Fruit fly (Drosophila melanogaster): ENCODE results near the gene CG7950.

Gene CG7950

DNA sequence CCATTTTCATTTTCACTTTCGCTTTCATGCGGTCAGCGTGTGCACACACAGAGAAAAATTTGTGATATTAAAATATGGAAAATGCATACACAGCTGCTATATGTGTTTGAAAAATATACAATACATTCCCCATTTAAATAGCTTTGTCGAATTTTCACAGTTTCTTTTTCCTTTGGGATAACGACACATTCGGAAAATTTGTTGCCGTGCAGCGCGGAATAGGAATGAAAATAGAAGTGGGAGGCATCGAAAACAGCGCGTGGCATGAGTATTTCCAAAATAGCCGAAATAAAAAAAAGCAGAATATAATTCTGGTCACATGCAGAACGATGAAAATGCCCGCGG, 36.0 kb downstream of the CG7950 start (continued):
- peak; percentile 86 for TF ChIP-seq Eip78C (GFP tag)
- no peak for TF ChIP-seq ss (GFP tag; optimal IDR thresholded peaks at IDR 0.05)
- TF ChIP-seq CG34406 (GFP tag; optimal IDR thresholded peaks at IDR 0.05): peak; percentile 23
- TF ChIP-seq CG4318 (GFP tag; optimal IDR thresholded peaks at IDR 0.05): peak; percentile 62
- TF ChIP-seq net (GFP tag; optimal IDR thresholded peaks at IDR 0.05): peak; percentile 53
- TF ChIP-seq fd85E (GFP tag; optimal IDR thresholded peaks at IDR 0.05): no peak
- peak; percentile 79 for TF ChIP-seq CG8119 (GFP tag; IDR thresholded peaks at IDR 0.05)
- TF ChIP-seq spab (GFP tag; optimal IDR thresholded peaks at IDR 0.05): no peak
- peak; percentile 59 for TF ChIP-seq Lpt (GFP tag; optimal IDR thresholded peaks at IDR 0.05)
- peak; percentile 61 for TF ChIP-seq Hr39 (GFP tag; optimal IDR thresholded peaks at IDR 0.05)
- peak; percentile 51 for TF ChIP-seq CG31627 (GFP tag; optimal IDR thresholded peaks at IDR 0.05)
- TF ChIP-seq achi (GFP tag; optimal IDR thresholded peaks at IDR 0.05): peak; percentile 57
- TF ChIP-seq CG3919 (GFP tag; optimal IDR thresholded peaks at IDR 0.05): peak; percentile 57
- peak; percentile 55 for TF ChIP-seq acj6 (GFP tag; optimal IDR thresholded peaks at IDR 0.05)
- peak; percentile 84 for TF ChIP-seq CG15336 (GFP tag; IDR thresholded peaks at IDR 0.05)
- peak; percentile 29 for TF ChIP-seq lz (GFP tag; optimal IDR thresholded peaks at IDR 0.05)
- TF ChIP-seq Sox102F (GFP tag; optimal IDR thresholded peaks at IDR 0.05): peak; percentile 38
- no peak for TF ChIP-seq CG6808 (GFP tag; optimal IDR thresholded peaks at IDR 0.05)
- peak; percentile 28 for TF ChIP-seq Eip75B (GFP tag; optimal IDR thresholded peaks at IDR 0.05)
- peak; percentile 54 for TF ChIP-seq CG6276 (GFP tag; optimal IDR thresholded peaks at IDR 0.05)
- no peak for TF ChIP-seq CG9139 (GFP tag; optimal IDR thresholded peaks at IDR 0.05)
- no peak for TF ChIP-seq CG6854 (GFP tag; optimal IDR thresholded peaks at IDR 0.05)
- no peak for TF ChIP-seq Hr38 (GFP tag; optimal IDR thresholded peaks at IDR 0.05)

DNA sequence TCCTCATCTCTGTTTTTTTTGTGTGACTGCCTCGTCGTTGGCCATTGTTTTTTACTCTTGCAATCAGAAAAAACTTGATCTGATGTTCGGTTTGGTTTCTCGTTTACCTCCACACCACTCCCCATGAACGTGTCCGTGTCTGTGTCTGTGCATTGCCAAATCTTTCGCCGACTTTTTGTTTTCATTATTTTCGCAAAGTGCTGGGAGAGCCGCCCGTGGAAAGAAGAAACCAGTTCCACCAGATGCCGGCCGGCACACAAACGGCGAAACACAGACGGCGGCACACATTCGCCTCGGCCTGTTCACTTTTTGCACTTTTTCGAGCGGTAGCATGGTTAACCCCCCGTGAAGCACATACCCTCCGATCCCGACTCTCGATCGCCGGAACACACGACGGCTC, 38.7 kb downstream of the CG7950 start:
- peak; percentile 14 for TF ChIP-seq Eip78C (GFP tag)
- TF ChIP-seq CG16779 (tag; optimal IDR thresholded peaks at IDR 0.05): no peak
- TF ChIP-seq CG6854 (GFP tag; optimal IDR thresholded peaks at IDR 0.05): peak; percentile 80
- TF ChIP-seq vri (GFP tag; optimal IDR thresholded peaks at IDR 0.05): peak; percentile 15
- no peak for TF ChIP-seq CG3032 (tag; optimal IDR thresholded peaks at IDR 0.05)
- TF ChIP-seq svp (GFP tag): peak; percentile 51
- no peak for TF ChIP-seq fkh (GFP tag; optimal IDR thresholded peaks at IDR 0.05)
- TF ChIP-seq CG6163 (GFP tag; IDR thresholded peaks at IDR 0.05): peak; percentile 34; the same call in 1 of the 3 replicates
- peak; percentile 12; the same call in 1 of the 3 replicates for TF ChIP-seq eg (GFP tag; IDR thresholded peaks at IDR 0.05)
- TF ChIP-seq net (GFP tag; optimal IDR thresholded peaks at IDR 0.05): no peak
- TF ChIP-seq Met (GFP tag; optimal IDR thresholded peaks at IDR 0.05): no peak

DNA sequence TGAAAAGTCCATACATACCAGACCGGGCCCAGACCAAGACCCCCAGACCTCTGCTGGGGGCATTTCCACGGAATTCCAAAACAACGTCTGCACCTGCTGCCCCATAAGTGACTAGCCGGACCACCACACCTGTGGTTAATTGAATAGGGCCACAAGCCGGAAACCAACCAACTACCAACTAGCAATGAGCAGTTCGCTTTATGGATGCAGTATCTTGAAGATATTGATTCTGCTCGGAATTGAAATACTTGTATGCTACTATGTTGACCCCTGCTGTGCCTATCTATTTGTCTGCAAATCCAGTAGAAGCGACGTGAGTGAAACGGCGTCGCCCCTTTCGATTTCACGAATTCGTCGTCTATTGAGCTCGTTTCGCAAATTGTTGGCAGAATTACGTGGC, 39.2 kb downstream of the CG7950 start:
- TF ChIP-seq CG9139 (GFP tag; optimal IDR thresholded peaks at IDR 0.05): peak; percentile 37
- peak; percentile 81 for TF ChIP-seq OdsH (GFP tag; optimal IDR thresholded peaks at IDR 0.05)
- TF ChIP-seq dac (GFP tag; optimal IDR thresholded peaks at IDR 0.05): peak; percentile 86
- TF ChIP-seq CG15336 (GFP tag; IDR thresholded peaks at IDR 0.05): peak; percentile 95
- peak; percentile 38 for TF ChIP-seq dsx (GFP tag; optimal IDR thresholded peaks at IDR 0.05; ENCODE audit: poor library complexity, severe bottlenecking)
- no peak for TF ChIP-seq fkh (GFP tag; optimal IDR thresholded peaks at IDR 0.05)
- peak; percentile 13 for TF ChIP-seq Sox102F (GFP tag; optimal IDR thresholded peaks at IDR 0.05)
- peak; percentile 75 for TF ChIP-seq Eip75B (GFP tag; optimal IDR thresholded peaks at IDR 0.05)
- TF ChIP-seq CG10631 (GFP tag; optimal IDR thresholded peaks at IDR 0.05): peak; percentile 78
- peak; percentile 75 for TF ChIP-seq CG6808 (GFP tag; optimal IDR thresholded peaks at IDR 0.05)
- TF ChIP-seq ss (GFP tag; optimal IDR thresholded peaks at IDR 0.05): peak; percentile 58 to 68
- peak; percentile 79 for TF ChIP-seq Ets96B (tag; optimal IDR thresholded peaks at IDR 0.05)
- peak; percentile 94 for TF ChIP-seq Hr4 (GFP tag; optimal IDR thresholded peaks at IDR 0.05)
- TF ChIP-seq CG6854 (GFP tag; optimal IDR thresholded peaks at IDR 0.05): no peak
- TF ChIP-seq topi (GFP tag; optimal IDR thresholded peaks at IDR 0.05): peak; percentile 38
- peak; percentile 72 for TF ChIP-seq CG16779 (tag; optimal IDR thresholded peaks at IDR 0.05)
- TF ChIP-seq Sox15 (GFP tag; optimal IDR thresholded peaks at IDR 0.05): peak; percentile 1
- peak; percentile 84 for TF ChIP-seq CG1621 (tag; optimal IDR thresholded peaks at IDR 0.05)
- peak; percentile 54 for TF ChIP-seq Hr39 (GFP tag; optimal IDR thresholded peaks at IDR 0.05)
- TF ChIP-seq CG11762 (GFP tag; optimal IDR thresholded peaks at IDR 0.05; ENCODE audit: insufficient read depth): peak; percentile 72
- TF ChIP-seq CG11902 (GFP tag; optimal IDR thresholded peaks at IDR 0.05): peak; percentile 16
- peak; percentile 57 for TF ChIP-seq CG34406 (GFP tag; optimal IDR thresholded peaks at IDR 0.05)
- peak; percentile 92 for TF ChIP-seq Gug (GFP tag; IDR thresholded peaks at IDR 0.05)
- peak; percentile 91 for TF ChIP-seq CG8119 (GFP tag; IDR thresholded peaks at IDR 0.05)
- peak; percentile 73 for TF ChIP-seq fd59A (GFP tag; optimal IDR thresholded peaks at IDR 0.05)
- TF ChIP-seq CG31627 (GFP tag; optimal IDR thresholded peaks at IDR 0.05): peak; percentile 41
- TF ChIP-seq svp (GFP tag): no peak
- TF ChIP-seq achi (GFP tag; optimal IDR thresholded peaks at IDR 0.05): peak; percentile 85
- TF ChIP-seq eg (GFP tag; IDR thresholded peaks at IDR 0.05): peak; percentile 98
- TF ChIP-seq Smox (GFP tag; optimal IDR thresholded peaks at IDR 0.05): peak; percentile 16
- TF ChIP-seq CG7368 (GFP tag; optimal IDR thresholded peaks at IDR 0.05): peak; percentile 83
- TF ChIP-seq CG8319 (GFP tag; optimal IDR thresholded peaks at IDR 0.05): peak; percentile 30
